Fruit fly (Drosophila melanogaster): Measurements from ENCODE around the gene Rtc1.
A peak's percentile ranks its signal among the peaks of the same experiment; 100 is the strongest.

dm6 chrX:13754476-13754875 is 2.5 kb upstream of the Rtc1 start:
- TF ChIP-seq Pif1B (GFP tag; optimal IDR thresholded peaks at IDR 0.05) = no peak
- TF ChIP-seq rn (GFP tag; IDR thresholded peaks at IDR 0.05) = no peak
- TF ChIP-seq CG9948 (tag; optimal IDR thresholded peaks at IDR 0.05) = peak; percentile 13

All from whole organism, pupa.